Fruit fly (Drosophila melanogaster): Measurements from ENCODE around the gene CG32486.

The CG32486 gene

dm6 chr3L:3045256-3045743 is 25.3 kb downstream of the CG32486 start (continued):
- TF ChIP-seq CG12155 (GFP tag; optimal IDR thresholded peaks at IDR 0.05) = peak; percentile 24
- peak; percentile 47 for TF ChIP-seq CG12391 (tag; optimal IDR thresholded peaks at IDR 0.05)
- 0 out of 3 replicates have a peak, but pooled peaks have one; percentile 31 for TF ChIP-seq otp (GFP tag; IDR thresholded peaks at IDR 0.05)
- no peak for TF ChIP-seq nerfin-1 (tag; optimal IDR thresholded peaks at IDR 0.05)
- peak; percentile 22 for TF ChIP-seq odd (GFP tag; optimal IDR thresholded peaks at IDR 0.05)
- peak; percentile 11 for TF ChIP-seq CG15601 (tag; optimal IDR thresholded peaks at IDR 0.05)
- TF ChIP-seq Stat92E (GFP tag; optimal IDR thresholded peaks at IDR 0.05) = no peak
- TF ChIP-seq pum (GFP tag; optimal IDR thresholded peaks at IDR 0.05) = no peak
- TF ChIP-seq Six4 (GFP tag; optimal IDR thresholded peaks at IDR 0.05) = peak; percentile 5
- peak; percentile 18 for TF ChIP-seq Hand (GFP tag; optimal IDR thresholded peaks at IDR 0.05)
- peak; percentile 40 for TF ChIP-seq CG12659 (GFP tag; optimal IDR thresholded peaks at IDR 0.05)
- TF ChIP-seq Rfx (GFP tag; IDR thresholded peaks at IDR 0.05) = peak; percentile 56; the same call in 1 of the 2 replicates
- peak; percentile 34 for TF ChIP-seq Fer1 (GFP tag; optimal IDR thresholded peaks at IDR 0.05)
- TF ChIP-seq dpn (GFP tag; optimal IDR thresholded peaks at IDR 0.05) = peak in 1 of 2 experiments; percentile 33
- peak; percentile 48 for TF ChIP-seq nmo (GFP tag; optimal IDR thresholded peaks at IDR 0.05)
- no peak for TF ChIP-seq CG11085 (GFP tag; IDR thresholded peaks at IDR 0.05)
- TF ChIP-seq seq (GFP tag; IDR thresholded peaks at IDR 0.05) = peak; percentile 22; the same call in 1 of the 2 replicates
- TF ChIP-seq HLH4C (GFP tag; IDR thresholded peaks at IDR 0.05; ENCODE audit: partially characterized antibody) = no peak
- peak; percentile 47 to 81 for TF ChIP-seq bsh (GFP tag; optimal IDR thresholded peaks at IDR 0.05)
- TF ChIP-seq CG11695 (GFP tag; IDR thresholded peaks at IDR 0.05) = peak; percentile 33; the same call in 1 of the 3 replicates
- TF ChIP-seq kah (GFP tag; optimal IDR thresholded peaks at IDR 0.05) = peak; percentile 71
- TF ChIP-seq Spps (tag; optimal IDR thresholded peaks at IDR 0.05) = no peak
- TF ChIP-seq ssp (GFP tag; IDR thresholded peaks at IDR 0.05) = no peak
- TF ChIP-seq CG13424 (tag; optimal IDR thresholded peaks at IDR 0.05) = peak; percentile 34
- no peak for TF ChIP-seq CG12219 (GFP tag; optimal IDR thresholded peaks at IDR 0.05)
- peak; percentile 50 for TF ChIP-seq ind (GFP tag; optimal IDR thresholded peaks at IDR 0.05)
- peak; percentile 39 for TF ChIP-seq CG2120 (GFP tag; optimal IDR thresholded peaks at IDR 0.05)
- TF ChIP-seq CG18011 (GFP tag; optimal IDR thresholded peaks at IDR 0.05) = peak; percentile 10
- TF ChIP-seq nom (GFP tag; optimal IDR thresholded peaks at IDR 0.05) = peak; percentile 81
- peak; percentile 41; the same call in 1 of the 2 replicates for TF ChIP-seq E2f1 (GFP tag; IDR thresholded peaks at IDR 0.05)
- TF ChIP-seq lab (GFP tag; optimal IDR thresholded peaks at IDR 0.05) = peak; percentile 41
- no peak for TF ChIP-seq NK7.1 (GFP tag; optimal IDR thresholded peaks at IDR 0.05)
- TF ChIP-seq CG1233 (GFP tag; optimal IDR thresholded peaks at IDR 0.05) = peak; percentile 35
- peak; percentile 29 for TF ChIP-seq ewg (GFP tag; optimal IDR thresholded peaks at IDR 0.05)
- TF ChIP-seq usp (GFP tag; optimal IDR thresholded peaks at IDR 0.05) = no peak
- peak; percentile 42 for TF ChIP-seq CoRest (tag; optimal IDR thresholded peaks at IDR 0.05)
- TF ChIP-seq fd96Cb (tag; optimal IDR thresholded peaks at IDR 0.05) = peak; percentile 38
- TF ChIP-seq HLH3B (GFP tag; IDR thresholded peaks at IDR 0.05) = peak; percentile 33; the same call in 1 of the 2 replicates
- peak; percentile 25; the same call in 1 of the 3 replicates for TF ChIP-seq Aef1 (GFP tag; IDR thresholded peaks at IDR 0.05)
- TF ChIP-seq CG8388 (GFP tag; optimal IDR thresholded peaks at IDR 0.05) = peak; percentile 28
- no peak for TF ChIP-seq prd (optimal IDR thresholded peaks at IDR 0.05)
- peak; percentile 45; the same call in 2 of the 3 replicates for TF ChIP-seq prd (GFP tag; IDR thresholded peaks at IDR 0.05)
- no peak for TF ChIP-seq CG32772 (GFP tag; IDR thresholded peaks at IDR 0.05)
- no peak for TF ChIP-seq knrl (GFP tag; IDR thresholded peaks at IDR 0.05; ENCODE audit: partially characterized antibody)
- peak; percentile 27 for TF ChIP-seq CG30403 (GFP tag; optimal IDR thresholded peaks at IDR 0.05)
- TF ChIP-seq CG2678 (tag; optimal IDR thresholded peaks at IDR 0.05) = peak; percentile 60
- TF ChIP-seq inv (GFP tag; IDR thresholded peaks at IDR 0.05; ENCODE audit: partially characterized antibody) = no peak
- no peak for TF ChIP-seq CkIIα-i1 (GFP tag; IDR thresholded peaks at IDR 0.05)
- TF ChIP-seq exex (tag; optimal IDR thresholded peaks at IDR 0.05) = no peak

Measured in whole organism, embryonic.